Worm (Caenorhabditis elegans) whole organism, young adult: ENCODE results near the gene gtap-2.
A peak's percentile ranks its signal among the peaks of the same experiment; 100 is the strongest.

Experiments
- B0019.2 ChIP-seq: fragments of 200-800 bp; sonication (Bioruptor generic); conservative IDR thresholded peaks from 2 replicates; pipeline ENCODE4 v1.3.6; 2022; ENCODE audit warnings: missing genetic modification reagents, missing genetic modification characterization, missing compliant biosample characterization
- B0261.1 ChIP-seq: sonication (generic microtip); optimal IDR thresholded peaks from 2 replicates; lab custom pipeline; 2016; ENCODE audit warnings: mild to moderate bottlenecking, missing genetic modification characterization, moderate library complexity, missing compliant biosample characterization
- B0336.3 ChIP-seq: fragments of 200-800 bp; sonication (Bioruptor generic); IDR thresholded peaks from 2 replicates; pipeline ENCODE4 v1.3.6; 2022; ENCODE audit warnings: missing genetic modification characterization, missing compliant biosample characterization
- C06A6.2 ChIP-seq: fragments of 200-800 bp; sonication (Bioruptor generic); conservative IDR thresholded peaks from 2 replicates; pipeline ENCODE4 v1.3.6; 2022; ENCODE audit warnings: missing genetic modification characterization, missing compliant biosample characterization
- D2030.7 ChIP-seq: fragments of 200-800 bp; sonication (Bioruptor generic); IDR thresholded peaks from 2 replicates; pipeline ENCODE4 v1.3.6; 2022; ENCODE audit warnings: missing genetic modification reagents, missing genetic modification characterization, missing compliant biosample characterization
- F23B12.7 ChIP-seq: sonication (generic microtip); optimal IDR thresholded peaks from 2 replicates; lab custom pipeline; 2017; ENCODE audit warnings: missing genetic modification characterization, mild to moderate bottlenecking, missing compliant biosample characterization, antibody characterized with exemption, moderate library complexity; ENCODE audit not compliant: insufficient read depth
- F33H1.4 ChIP-seq: fragments of 200-800 bp; sonication (Bioruptor generic); IDR thresholded peaks from 2 replicates; pipeline ENCODE4 v1.3.6; 2022; ENCODE audit warnings: missing genetic modification reagents, missing genetic modification characterization, missing compliant biosample characterization
- F49E8.2 ChIP-seq: sonication (generic microtip); optimal IDR thresholded peaks from 3 replicates; lab custom pipeline; 2017; ENCODE audit warnings: missing genetic modification characterization, mild to moderate bottlenecking, missing compliant biosample characterization, antibody characterized with exemption, moderate library complexity; ENCODE audit not compliant: insufficient read depth
- F57C9.4 ChIP-seq: sonication (generic microtip); optimal IDR thresholded peaks from 2 replicates; lab custom pipeline; 2017; ENCODE audit warnings: mild to moderate bottlenecking, missing genetic modification characterization, missing compliant biosample characterization
- K12H6.12 ChIP-seq: fragments of 200-800 bp; sonication (Bioruptor generic); optimal IDR thresholded peaks from 2 replicates; lab custom pipeline; 2018; ENCODE audit warnings: mild to moderate bottlenecking, missing genetic modification characterization, missing compliant biosample characterization
- Y53F4B.3 ChIP-seq: fragments of 200-800 bp; sonication (Bioruptor generic); IDR thresholded peaks from 2 replicates; pipeline ENCODE4 v1.3.6; 2022; ENCODE audit warnings: missing genetic modification reagents, missing genetic modification characterization, missing compliant biosample characterization
- aptf-3 ChIP-seq: fragments of 200-800 bp; sonication (Bioruptor generic); IDR thresholded peaks from 2 replicates; pipeline ENCODE4 v1.3.6; 2022; ENCODE audit warnings: missing genetic modification characterization, missing compliant biosample characterization
- atf-7 ChIP-seq: sonication (generic microtip); optimal IDR thresholded peaks from 2 replicates; lab custom pipeline; 2017; ENCODE audit warnings: mild to moderate bottlenecking, missing genetic modification characterization, missing compliant biosample characterization
- attf-3 ChIP-seq: fragments of 200-800 bp; sonication (Bioruptor generic); conservative IDR thresholded peaks from 2 replicates; pipeline ENCODE4 v1.3.6; 2022; ENCODE audit warnings: missing genetic modification reagents, missing genetic modification characterization, missing compliant biosample characterization
- attf-5 ChIP-seq: fragments of 200-800 bp; sonication (Bioruptor generic); optimal IDR thresholded peaks from 2 replicates; lab custom pipeline; 2018; ENCODE audit warnings: mild to moderate bottlenecking, missing genetic modification characterization, missing compliant biosample characterization
- bed-1 ChIP-seq: fragments of 200-800 bp; sonication (Bioruptor generic); IDR thresholded peaks from 2 replicates; pipeline ENCODE4 v1.3.6; 2022; ENCODE audit warnings: missing genetic modification reagents, missing genetic modification characterization, missing compliant biosample characterization
- bed-2 ChIP-seq: fragments of 200-800 bp; sonication (Bioruptor generic); IDR thresholded peaks from 2 replicates; pipeline ENCODE4 v1.3.6; 2022; ENCODE audit warnings: missing genetic modification reagents, missing genetic modification characterization, missing compliant biosample characterization
- ccch-3 ChIP-seq: fragments of 200-800 bp; sonication (Bioruptor generic); optimal IDR thresholded peaks from 2 replicates; lab custom pipeline; 2018; ENCODE audit warnings: mild to moderate bottlenecking, missing genetic modification characterization, missing compliant biosample characterization
- cebp-1 ChIP-seq, 2 experiments: fragments of 200-800 bp in 1 of 2; sonication (Bioruptor generic) in 1 of 2; sonication (generic microtip) in 1 of 2; IDR thresholded peaks in 1 of 2; optimal IDR thresholded peaks in 1 of 2; 2 replicates each; pipeline versions ENCODE4 v1.3.6 to Lab custom; 2017 to 2022; ENCODE audit warnings: missing compliant biosample characterization in 2 of 2, missing genetic modification characterization in 2 of 2, mild to moderate bottlenecking in 1 of 2, missing genetic modification reagents in 1 of 2, moderate library complexity in 1 of 2
- ceh-27 ChIP-seq: fragments of 200-800 bp; sonication (Bioruptor generic); optimal IDR thresholded peaks from 2 replicates; lab custom pipeline; 2018; ENCODE audit warnings: mild to moderate bottlenecking, missing genetic modification characterization, moderate library complexity, missing compliant biosample characterization
- dpl-1 ChIP-seq: fragments of 150-350 bp; optimal IDR thresholded peaks from 2 replicates; lab custom pipeline; 2014; ENCODE audit warnings: missing biosample characterization, missing genetic modification reagents, missing genetic modification characterization
- egl-18 ChIP-seq: fragments of 200-800 bp; sonication (Bioruptor generic); IDR thresholded peaks from 2 replicates; pipeline ENCODE4 v1.3.6; 2022; ENCODE audit warnings: missing genetic modification reagents, missing genetic modification characterization, missing compliant biosample characterization
- ekl-4 ChIP-seq: fragments of 200-800 bp; sonication (Bioruptor generic); IDR thresholded peaks from 2 replicates; pipeline ENCODE4 v1.3.6; 2022; ENCODE audit warnings: missing genetic modification reagents, missing genetic modification characterization, missing compliant biosample characterization
- gei-17 ChIP-seq: fragments of 200-800 bp; sonication (Bioruptor generic); optimal IDR thresholded peaks from 2 replicates; lab custom pipeline; 2018; ENCODE audit warnings: mild to moderate bottlenecking, missing genetic modification characterization, missing compliant biosample characterization
- hlh-26 ChIP-seq: fragments of 200-800 bp; sonication (Bioruptor generic); conservative IDR thresholded peaks from 2 replicates; pipeline ENCODE4 v1.3.6; 2022; ENCODE audit warnings: missing genetic modification reagents, missing genetic modification characterization, missing compliant biosample characterization
- hmg-1.2 ChIP-seq: fragments of 200-800 bp; sonication (Bioruptor generic); IDR thresholded peaks from 2 replicates; pipeline ENCODE4 v1.3.6; 2022; ENCODE audit warnings: missing genetic modification reagents, missing genetic modification characterization, missing compliant biosample characterization
- hsf-1 ChIP-seq: fragments of 200-800 bp; sonication (Bioruptor generic); IDR thresholded peaks from 2 replicates; pipeline ENCODE4 v1.3.6; 2022; ENCODE audit warnings: missing genetic modification reagents, missing genetic modification characterization, missing compliant biosample characterization
- let-607 ChIP-seq, 2 experiments: fragments of 200-800 bp in 1 of 2; sonication (Bioruptor generic) in 1 of 2; sonication (generic microtip) in 1 of 2; optimal IDR thresholded peaks; 2 replicates each; lab custom pipeline; 2016 to 2018; ENCODE audit warnings: mild to moderate bottlenecking in 2 of 2, missing compliant biosample characterization in 2 of 2, missing genetic modification characterization in 2 of 2, moderate library complexity in 2 of 2, missing genotype in 1 of 2
- lin-54 ChIP-seq: fragments of 200-800 bp; sonication (Bioruptor generic); optimal IDR thresholded peaks from 2 replicates; lab custom pipeline; 2018; ENCODE audit warnings: mild to moderate bottlenecking, missing genetic modification characterization, missing compliant biosample characterization
- nhr-80 ChIP-seq: sonication (generic microtip); optimal IDR thresholded peaks from 2 replicates; lab custom pipeline; 2016; ENCODE audit warnings: missing genetic modification characterization, missing compliant biosample characterization
- pbrm-1 ChIP-seq: fragments of 200-800 bp; sonication (Bioruptor generic); IDR thresholded peaks from 2 replicates; pipeline ENCODE4 v1.3.6; 2022; ENCODE audit warnings: missing genetic modification reagents, missing genetic modification characterization, missing compliant biosample characterization
- snpc-1.3 ChIP-seq: sonication (generic microtip); optimal IDR thresholded peaks from 2 replicates; lab custom pipeline; 2017; ENCODE audit warnings: missing genetic modification characterization, mild to moderate bottlenecking, missing compliant biosample characterization, antibody characterized with exemption, moderate library complexity, missing genotype, missing genetic modification reagents; ENCODE audit not compliant: insufficient read depth
- snpc-3.4 ChIP-seq: sonication (generic microtip); optimal IDR thresholded peaks from 2 replicates; lab custom pipeline; 2017; ENCODE audit warnings: missing genetic modification characterization, mild to moderate bottlenecking, missing compliant biosample characterization, antibody characterized with exemption, moderate library complexity, missing genotype, missing genetic modification reagents
- snpc-4 ChIP-seq, 5 experiments: fragments of 150-350 bp in 1 of 5; sonication (generic microtip) in 4 of 5; optimal IDR thresholded peaks; 2 replicates each; lab custom pipeline; 2014 to 2018; ENCODE audit warnings: missing genetic modification characterization in 5 of 5, missing biosample characterization in 3 of 5, antibody characterized with exemption in 2 of 5, mild to moderate bottlenecking in 2 of 5, missing compliant biosample characterization in 2 of 5, missing genotype in 2 of 5, moderate library complexity in 2 of 5, missing genetic modification reagents in 1 of 5
- sptf-2 ChIP-seq: fragments of 200-800 bp; sonication (Bioruptor generic); optimal IDR thresholded peaks from 2 replicates; lab custom pipeline; 2018; ENCODE audit warnings: mild to moderate bottlenecking, missing genetic modification characterization, missing compliant biosample characterization
- zfh-2 ChIP-seq: fragments of 200-800 bp; sonication (Bioruptor generic); conservative IDR thresholded peaks from 2 replicates; pipeline ENCODE4 v1.3.6; 2022; ENCODE audit warnings: missing genetic modification reagents, missing genetic modification characterization, missing compliant biosample characterization
- ztf-25 ChIP-seq: fragments of 200-800 bp; sonication (Bioruptor generic); IDR thresholded peaks from 2 replicates; pipeline ENCODE4 v1.3.6; 2022; ENCODE audit warnings: missing genetic modification reagents, missing genetic modification characterization, missing compliant biosample characterization
- ztf-6 ChIP-seq: fragments of 200-800 bp; sonication (Bioruptor generic); IDR thresholded peaks from 2 replicates; pipeline ENCODE4 v1.3.6; 2022; ENCODE audit warnings: missing genetic modification reagents, missing genetic modification characterization, missing compliant biosample characterization

gtap-2 gene

DNA sequence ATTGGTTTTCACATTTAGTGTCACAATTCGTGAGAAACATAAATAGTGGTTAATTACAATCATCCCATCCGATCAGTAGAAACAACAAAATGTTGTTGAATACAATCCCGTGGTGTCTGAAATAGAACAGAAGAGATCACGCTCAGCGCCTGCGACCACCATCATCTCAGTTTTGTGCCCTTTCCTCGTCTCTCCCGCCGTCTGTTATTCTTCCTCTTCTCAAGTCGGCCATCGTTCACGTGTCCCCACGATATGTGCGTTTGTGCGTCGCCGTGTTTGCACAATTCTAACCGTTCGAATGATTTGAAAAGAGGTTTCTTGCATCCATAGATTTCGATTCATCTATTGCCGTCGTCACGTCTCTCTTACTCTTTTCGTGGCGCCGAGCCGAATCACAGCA is 10.4 kb downstream of the gtap-2 start, which contains the start of gene panl-3 (continued):
- no peak for TF ChIP-seq snpc-4 (GFP tag; optimal IDR thresholded peaks at IDR 0.05; lab: Kevin White, UChicago)
- TF ChIP-seq snpc-4 (tag; optimal IDR thresholded peaks at IDR 0.05; lab: Kevin White, UChicago), result peak in 2 of 4 experiments; percentile 31 to 38
- no peak for TF ChIP-seq bed-2 (GFP tag; lab: Robert Waterston, UW)
- TF ChIP-seq B0261.1 (tag; lab: Kevin White, UChicago), result no peak
- peak; percentile 0 for TF ChIP-seq dpl-1 (GFP tag; lab: Kevin White, UChicago)
- TF ChIP-seq gei-17, result no peak
- TF ChIP-seq hsf-1 (GFP tag; lab: Robert Waterston, UW), result peak; percentile 26; the same call in 1 of the 2 replicates
- TF ChIP-seq nhr-80 (tag; lab: Kevin White, UChicago), result peak; percentile 44
- TF ChIP-seq D2030.7, result 0 out of 2 replicates have a peak, but pooled peaks have one; percentile 19
- 0 out of 2 replicates have a peak, but pooled peaks have one; percentile 12 for TF ChIP-seq pbrm-1 (GFP tag; lab: Robert Waterston, UW)
- TF ChIP-seq zfh-2, result peak; percentile 83
- no peak for TF ChIP-seq ztf-25 (GFP tag; lab: Robert Waterston, UW)
- TF ChIP-seq F23B12.7, result peak; percentile 41
- no peak for TF ChIP-seq F57C9.4 (tag; lab: Kevin White, UChicago)
- TF ChIP-seq ztf-6 (GFP tag; lab: Robert Waterston, UW), result 0 out of 2 replicates have a peak, but pooled peaks have one; percentile 66
- TF ChIP-seq F33H1.4 (GFP tag; lab: Robert Waterston, UW), result no peak
- TF ChIP-seq ccch-3, result no peak
- TF ChIP-seq Y53F4B.3 (GFP tag; lab: Robert Waterston, UW), result no peak
- TF ChIP-seq lin-54 (GFP tag; lab: Kevin White, UChicago), result peak; percentile 36
- TF ChIP-seq C06A6.2, result no peak
- peak; percentile 47; the same call in 1 of the 2 replicates for TF ChIP-seq cebp-1 (GFP tag; IDR thresholded peaks at IDR 0.05; lab: Robert Waterston, UW)
- peak; percentile 64 for TF ChIP-seq cebp-1 (tag; optimal IDR thresholded peaks at IDR 0.05; lab: Kevin White, UChicago)
- TF ChIP-seq hlh-26, result no peak
- peak; percentile 56 for TF ChIP-seq K12H6.12 (tag; lab: Kevin White, UChicago)
- no peak for TF ChIP-seq atf-7 (tag; lab: Kevin White, UChicago)
- no peak for TF ChIP-seq aptf-3 (GFP tag; lab: Robert Waterston, UW)
- no peak for TF ChIP-seq snpc-1.3 (tag; lab: Kevin White, UChicago)
- TF ChIP-seq hmg-1.2 (GFP tag; lab: Robert Waterston, UW), result peak; percentile 46; the same call in 1 of the 2 replicates
- peak; percentile 88 for TF ChIP-seq attf-5 (GFP tag; lab: Kevin White, UChicago)
- peak; percentile 39 to 46 for TF ChIP-seq let-607 (tag; optimal IDR thresholded peaks at IDR 0.05; lab: Kevin White, UChicago)
- no peak; the same call in 1 of the 2 replicates for TF ChIP-seq B0336.3
- no peak for TF ChIP-seq bed-1 (GFP tag; lab: Robert Waterston, UW)
- no peak; the same call in 1 of the 2 replicates for TF ChIP-seq ekl-4 (GFP tag; lab: Robert Waterston, UW)
- no peak for TF ChIP-seq F49E8.2 (tag; lab: Kevin White, UChicago)
- TF ChIP-seq B0019.2 (GFP tag; lab: Robert Waterston, UW), result no peak
- TF ChIP-seq snpc-3.4 (tag; lab: Kevin White, UChicago), result no peak
- TF ChIP-seq attf-3 (GFP tag; lab: Robert Waterston, UW), result no peak
- peak; percentile 49 for TF ChIP-seq ceh-27 (GFP tag; lab: Kevin White, UChicago)
- no peak for TF ChIP-seq sptf-2
- no peak for TF ChIP-seq egl-18 (GFP tag; lab: Robert Waterston, UW)
